Worm (Caenorhabditis elegans) whole organism, L3 larva: ENCODE measurements around the gene icd-1.

Source experiments
- R02D3.7 ChIP-seq: fragments of 150-350 bp; optimal IDR thresholded peaks from 2 replicates; lab custom pipeline; 2014; ENCODE audit warnings: missing biosample characterization, missing genetic modification characterization
- ZK546.5 ChIP-seq: sonication (generic microtip); optimal IDR thresholded peaks from 2 replicates; lab custom pipeline; 2017; ENCODE audit warnings: missing biosample characterization, missing genetic modification characterization
- aly-2 ChIP-seq: fragments of 150-350 bp; optimal IDR thresholded peaks from 2 replicates; lab custom pipeline; 2014; ENCODE audit warnings: missing biosample characterization, missing genetic modification characterization
- ama-1 ChIP-seq: fragments of 150-350 bp; optimal IDR thresholded peaks from 2 replicates; lab custom pipeline; 2018
- ceh-16 ChIP-seq: sonication (generic microtip); optimal IDR thresholded peaks from 2 replicates; lab custom pipeline; 2017; ENCODE audit warnings: missing biosample characterization, missing genetic modification characterization
- ceh-28 ChIP-seq: fragments of 150-350 bp; optimal IDR thresholded peaks from 2 replicates; lab custom pipeline; 2014; ENCODE audit warnings: missing biosample characterization, missing genetic modification reagents, missing genetic modification characterization
- ceh-82 ChIP-seq: fragments of 150-350 bp; optimal IDR thresholded peaks from 2 replicates; lab custom pipeline; 2014; ENCODE audit warnings: missing biosample characterization, missing genetic modification characterization
- ceh-9 ChIP-seq: sonication (generic microtip); optimal IDR thresholded peaks from 2 replicates; lab custom pipeline; 2018; ENCODE audit warnings: missing biosample characterization, missing genetic modification characterization
- daf-12 ChIP-seq: fragments of 150-350 bp; optimal IDR thresholded peaks from 2 replicates; lab custom pipeline; 2014; ENCODE audit warnings: missing biosample characterization, missing genetic modification reagents, missing genetic modification characterization
- egl-27 ChIP-seq: sonication (generic microtip); optimal IDR thresholded peaks from 4 replicates; lab custom pipeline; 2017; ENCODE audit warnings: missing biosample characterization, missing genetic modification reagents, missing genetic modification characterization
- egl-5 ChIP-seq: fragments of 150-350 bp; optimal IDR thresholded peaks from 2 replicates; lab custom pipeline; 2017; ENCODE audit warnings: missing biosample characterization, missing genetic modification reagents, missing genetic modification characterization, inconsistent platforms
- elt-1 ChIP-seq: fragments of 150-350 bp; optimal IDR thresholded peaks from 2 replicates; lab custom pipeline; 2014; ENCODE audit warnings: missing biosample characterization, missing genetic modification characterization
- elt-2 ChIP-seq: sonication (generic microtip); optimal IDR thresholded peaks from 2 replicates; lab custom pipeline; 2016; ENCODE audit warnings: missing genetic modification reagents, mild to moderate bottlenecking, missing genetic modification characterization, missing compliant biosample characterization
- elt-3 ChIP-seq, 3 experiments: fragments of 150-350 bp in 1 of 3; sonication (generic microtip) in 2 of 3; optimal IDR thresholded peaks; 2 replicates in 2 of 3; 4 replicates in 1 of 3; lab custom pipeline; 2014 to 2017; ENCODE audit warnings: missing biosample characterization in 3 of 3, missing genetic modification characterization in 3 of 3
- eor-1 ChIP-seq, 2 experiments: fragments of 150-350 bp; optimal IDR thresholded peaks; 2 replicates each; lab custom pipeline; 2014 to 2018; ENCODE audit warnings: missing biosample characterization in 2 of 2, missing genetic modification characterization in 2 of 2
- fkh-10 ChIP-seq: sonication (generic microtip); optimal IDR thresholded peaks from 2 replicates; lab custom pipeline; 2017; ENCODE audit warnings: missing biosample characterization, missing genetic modification reagents, missing genetic modification characterization
- fkh-2 ChIP-seq: fragments of 150-350 bp; optimal IDR thresholded peaks from 2 replicates; lab custom pipeline; 2014; ENCODE audit warnings: missing biosample characterization, missing genetic modification reagents, missing genetic modification characterization
- fos-1 ChIP-seq: fragments of 150-350 bp; optimal IDR thresholded peaks from 2 replicates; lab custom pipeline; 2014; ENCODE audit warnings: missing biosample characterization, missing genetic modification characterization
- hmg-11 ChIP-seq: sonication (generic microtip); optimal IDR thresholded peaks from 2 replicates; lab custom pipeline; 2016; ENCODE audit warnings: missing genetic modification characterization, missing compliant biosample characterization
- jun-1 ChIP-seq: fragments of 150-350 bp; optimal IDR thresholded peaks from 2 replicates; lab custom pipeline; 2014; ENCODE audit warnings: missing biosample characterization, missing genetic modification reagents, missing genetic modification characterization
- lin-15B ChIP-seq: fragments of 150-350 bp; optimal IDR thresholded peaks from 2 replicates; lab custom pipeline; 2014; ENCODE audit warnings: missing biosample characterization, missing genetic modification characterization
- lin-39 ChIP-seq: fragments of 150-350 bp; optimal IDR thresholded peaks from 2 replicates; lab custom pipeline; 2018; ENCODE audit warnings: missing biosample characterization, missing genetic modification reagents, missing genetic modification characterization
- lsy-12 ChIP-seq: sonication (generic microtip); optimal IDR thresholded peaks from 2 replicates; lab custom pipeline; 2016; ENCODE audit warnings: mild to moderate bottlenecking, missing genetic modification characterization, missing compliant biosample characterization
- mdl-1 ChIP-seq: fragments of 150-350 bp; optimal IDR thresholded peaks from 2 replicates; lab custom pipeline; 2014; ENCODE audit warnings: missing biosample characterization, missing genetic modification characterization
- mml-1 ChIP-seq: fragments of 150-350 bp; sonication (generic microtip); optimal IDR thresholded peaks from 3 replicates; lab custom pipeline; 2014; ENCODE audit warnings: missing biosample characterization, missing genetic modification characterization
- nfya-1 ChIP-seq: sonication (generic microtip); optimal IDR thresholded peaks from 2 replicates; lab custom pipeline; 2017; ENCODE audit warnings: missing genetic modification characterization, mild to moderate bottlenecking, missing compliant biosample characterization, antibody characterized with exemption, moderate library complexity; ENCODE audit not compliant: insufficient read depth
- nhr-11 ChIP-seq: fragments of 150-350 bp; optimal IDR thresholded peaks from 2 replicates; lab custom pipeline; 2014; ENCODE audit warnings: missing biosample characterization, missing genetic modification characterization
- nhr-12 ChIP-seq: fragments of 150-350 bp; optimal IDR thresholded peaks from 2 replicates; lab custom pipeline; 2014; ENCODE audit warnings: missing biosample characterization, missing genetic modification characterization
- nhr-23 ChIP-seq: fragments of 150-350 bp; optimal IDR thresholded peaks from 2 replicates; lab custom pipeline; 2014; ENCODE audit warnings: missing biosample characterization, missing genetic modification reagents, missing genetic modification characterization
- nhr-237 ChIP-seq: fragments of 150-350 bp; optimal IDR thresholded peaks from 2 replicates; lab custom pipeline; 2014; ENCODE audit warnings: missing biosample characterization, missing genetic modification characterization
- nhr-25 ChIP-seq: sonication (generic microtip); optimal IDR thresholded peaks from 2 replicates; lab custom pipeline; 2017; ENCODE audit warnings: missing biosample characterization, missing genetic modification characterization
- nhr-43 ChIP-seq: sonication (generic microtip); optimal IDR thresholded peaks from 2 replicates; lab custom pipeline; 2016; ENCODE audit warnings: mild to moderate bottlenecking, missing genetic modification characterization, missing compliant biosample characterization; ENCODE audit not compliant: poor library complexity, severe bottlenecking
- nhr-67 ChIP-seq: fragments of 150-350 bp; optimal IDR thresholded peaks from 2 replicates; lab custom pipeline; 2014; ENCODE audit warnings: missing biosample characterization, missing genetic modification characterization
- nhr-76 ChIP-seq: fragments of 150-350 bp; sonication (generic microtip); optimal IDR thresholded peaks from 5 replicates; lab custom pipeline; 2014; ENCODE audit warnings: missing biosample characterization, missing genetic modification characterization
- nhr-77 ChIP-seq: fragments of 150-350 bp; optimal IDR thresholded peaks from 2 replicates; lab custom pipeline; 2014; ENCODE audit warnings: missing biosample characterization, missing genetic modification characterization
- pha-4 ChIP-seq: fragments of 150-350 bp; optimal IDR thresholded peaks from 2 replicates; lab custom pipeline; 2014; ENCODE audit warnings: missing biosample characterization, missing genetic modification reagents, missing genetic modification characterization
- pqm-1 ChIP-seq: fragments of 150-350 bp; optimal IDR thresholded peaks from 2 replicates; lab custom pipeline; 2017; ENCODE audit warnings: missing biosample characterization, missing genetic modification characterization, inconsistent platforms
- sea-2 ChIP-seq: fragments of 150-350 bp; sonication (generic microtip); optimal IDR thresholded peaks from 4 replicates; lab custom pipeline; 2014; ENCODE audit warnings: missing biosample characterization, missing genetic modification reagents, missing genetic modification characterization
- skn-1 ChIP-seq: fragments of 150-350 bp; optimal IDR thresholded peaks from 2 replicates; lab custom pipeline; 2014; ENCODE audit warnings: missing biosample characterization, missing genetic modification characterization
- snpc-4 ChIP-seq: fragments of 150-350 bp; optimal IDR thresholded peaks from 2 replicates; lab custom pipeline; 2014; ENCODE audit warnings: missing biosample characterization, missing genetic modification characterization
- tbx-2 ChIP-seq: sonication (generic microtip); optimal IDR thresholded peaks from 2 replicates; lab custom pipeline; 2016; ENCODE audit warnings: mild to moderate bottlenecking, missing genetic modification characterization, missing compliant biosample characterization
- unc-39 ChIP-seq: sonication (generic microtip); optimal IDR thresholded peaks from 4 replicates; lab custom pipeline; 2017; ENCODE audit warnings: missing biosample characterization, missing genetic modification characterization
- unc-62 ChIP-seq: fragments of 150-350 bp; sonication (generic microtip); optimal IDR thresholded peaks from 4 replicates; lab custom pipeline; 2014; ENCODE audit warnings: missing biosample characterization, missing genetic modification reagents, missing genetic modification characterization
- zag-1 ChIP-seq: fragments of 150-350 bp; optimal IDR thresholded peaks from 2 replicates; lab custom pipeline; 2014; ENCODE audit warnings: missing biosample characterization, missing genetic modification characterization
- ztf-11 ChIP-seq: fragments of 150-350 bp; optimal IDR thresholded peaks from 2 replicates; lab custom pipeline; 2014; ENCODE audit warnings: missing biosample characterization, missing genetic modification characterization
- ztf-4 ChIP-seq: fragments of 150-350 bp; optimal IDR thresholded peaks from 2 replicates; lab custom pipeline; 2014; ENCODE audit warnings: missing biosample characterization, missing genetic modification characterization

icd-1 gene

ce11 chrII:6562203-6562867, 26.1 kb downstream of the icd-1 start:
- TF ChIP-seq ceh-9 (tag; lab: Kevin White, UChicago) (no peak), elt-1 (tag; lab: Kevin White, UChicago) (no peak), elt-2 (tag; lab: Kevin White, UChicago) (no peak), nfya-1 (no peak), lin-15B (tag; lab: Kevin White, UChicago) (no peak), aly-2 (no peak), skn-1 (tag; lab: Kevin White, UChicago) (no peak), nhr-12 (no peak), tbx-2 (tag; lab: Kevin White, UChicago) (no peak), nhr-23 (tag; lab: Kevin White, UChicago) (peak; percentile 64), egl-5 (tag; lab: Kevin White, UChicago) (peak; percentile 68), ceh-82 (tag; lab: Kevin White, UChicago) (no peak), snpc-4 (tag; lab: Kevin White, UChicago) (no peak), ZK546.5 (tag; lab: Kevin White, UChicago) (no peak), unc-39 (no peak), fos-1 (tag; lab: Kevin White, UChicago) (no peak), elt-3 (tag; optimal IDR thresholded peaks at IDR 0.05; lab: Kevin White, UChicago) (peak in 1 of 3 experiments; percentile 45), daf-12 (tag; lab: Kevin White, UChicago) (no peak), lin-39 (no peak), eor-1 (tag; optimal IDR thresholded peaks at IDR 0.05; lab: Kevin White, UChicago) (no peak), egl-27 (tag; lab: Kevin White, UChicago) (no peak), hmg-11 (no peak), zag-1 (tag; lab: Kevin White, UChicago) (no peak), pqm-1 (tag; lab: Kevin White, UChicago) (no peak), unc-62 (no peak), nhr-25 (tag; lab: Kevin White, UChicago) (peak; percentile 85), nhr-237 (no peak), ztf-4 (tag; lab: Kevin White, UChicago) (no peak), fkh-10 (GFP tag; lab: Kevin White, UChicago) (no peak), jun-1 (tag; lab: Kevin White, UChicago) (peak; percentile 5), R02D3.7 (no peak), mml-1 (tag; lab: Kevin White, UChicago) (no peak), ama-1 (lab: Kevin White, UChicago) (peak; percentile 46), nhr-76 (tag; lab: Kevin White, UChicago) (no peak), sea-2 (GFP tag; lab: Kevin White, UChicago) (no peak), pha-4 (tag; lab: Kevin White, UChicago) (peak; percentile 63), ceh-28 (tag; lab: Kevin White, UChicago) (no peak), lsy-12 (tag; lab: Kevin White, UChicago) (no peak), nhr-43 (tag; lab: Kevin White, UChicago) (peak; percentile 32), nhr-11 (tag; lab: Kevin White, UChicago) (no peak), ceh-16 (tag; lab: Kevin White, UChicago) (no peak)

- TF ChIP-seq ama-1 (lab: Kevin White, UChicago) = peak; percentile 12
- no peak for TF ChIP-seq mdl-1 (tag; lab: Kevin White, UChicago)
- TF ChIP-seq daf-12 (tag; lab: Kevin White, UChicago) = no peak
- no peak for TF ChIP-seq ztf-11 (tag; lab: Kevin White, UChicago)
- no peak for TF ChIP-seq skn-1 (tag; lab: Kevin White, UChicago)
- no peak for TF ChIP-seq nhr-77 (tag; lab: Kevin White, UChicago)
- TF ChIP-seq unc-62 = no peak
- TF ChIP-seq snpc-4 (tag; lab: Kevin White, UChicago) = no peak
- TF ChIP-seq nhr-67 (tag; lab: Kevin White, UChicago) = no peak
- no peak for TF ChIP-seq nhr-76 (tag; lab: Kevin White, UChicago)
- no peak for TF ChIP-seq lin-15B (tag; lab: Kevin White, UChicago)
- no peak for TF ChIP-seq R02D3.7
- TF ChIP-seq jun-1 (tag; lab: Kevin White, UChicago) = no peak
- no peak for TF ChIP-seq nfya-1
- no peak for TF ChIP-seq fkh-2 (tag; lab: Kevin White, UChicago)
- peak; percentile 6 for TF ChIP-seq lin-39
- TF ChIP-seq elt-1 (tag; lab: Kevin White, UChicago) = no peak
- peak; percentile 38 for TF ChIP-seq egl-5 (tag; lab: Kevin White, UChicago)
- no peak for TF ChIP-seq nhr-23 (tag; lab: Kevin White, UChicago)
- no peak for TF ChIP-seq eor-1 (tag; optimal IDR thresholded peaks at IDR 0.05; lab: Kevin White, UChicago)
- TF ChIP-seq nhr-237 = no peak
- no peak for TF ChIP-seq ceh-9 (tag; lab: Kevin White, UChicago)
- TF ChIP-seq fos-1 (tag; lab: Kevin White, UChicago) = no peak
- TF ChIP-seq elt-3 (tag; optimal IDR thresholded peaks at IDR 0.05; lab: Kevin White, UChicago) = no peak
- no peak for TF ChIP-seq nhr-11 (tag; lab: Kevin White, UChicago)
- no peak for TF ChIP-seq nhr-25 (tag; lab: Kevin White, UChicago)
- TF ChIP-seq mml-1 (tag; lab: Kevin White, UChicago) = no peak
- no peak for TF ChIP-seq zag-1 (tag; lab: Kevin White, UChicago)
- peak; percentile 28 for TF ChIP-seq pha-4 (tag; lab: Kevin White, UChicago)
Observed at ce11 chrII:6561300-6561699, 27.2 kb downstream of the icd-1 start, which contains the start of gene F18C5.10. Gene F18C5.10 (minus strand): TSS chrII:6561444.
